Worm (Caenorhabditis elegans) whole organism, midembryonic: Measurements from ENCODE around the gene C07G1.7.

Experiments
- T22C8.4 ChIP-seq: fragments of 200-800 bp; sonication (Bioruptor generic); IDR thresholded peaks from 2 replicates; pipeline ENCODE4 v1.3.6; 2022; ENCODE audit warnings: missing genetic modification characterization, missing compliant biosample characterization
- cog-1 ChIP-seq: sonication (generic microtip); optimal IDR thresholded peaks from 2 replicates; lab custom pipeline; 2016; ENCODE audit warnings: missing genetic modification characterization, missing compliant biosample characterization
- flt-1 ChIP-seq: fragments of 200-800 bp; sonication (Bioruptor generic); IDR thresholded peaks from 2 replicates; pipeline ENCODE4 v1.3.6; 2022; ENCODE audit warnings: missing genetic modification characterization, missing compliant biosample characterization
- klf-2 ChIP-seq: fragments of 200-800 bp; sonication (Bioruptor generic); conservative IDR thresholded peaks from 2 replicates; pipeline ENCODE4 v1.3.6; 2022; ENCODE audit warnings: missing genetic modification reagents, missing genetic modification characterization, missing compliant biosample characterization
- med-1 ChIP-seq: sonication (generic microtip); optimal IDR thresholded peaks from 2 replicates; lab custom pipeline; 2017; ENCODE audit warnings: missing genetic modification characterization, mild to moderate bottlenecking, missing compliant biosample characterization, antibody characterized with exemption, missing genetic modification reagents; ENCODE audit not compliant: insufficient read depth
- ref-1 ChIP-seq: fragments of 200-800 bp; sonication (Bioruptor generic); conservative IDR thresholded peaks from 2 replicates; pipeline ENCODE4 v1.3.6; 2022; ENCODE audit warnings: missing genetic modification reagents, missing genetic modification characterization, missing compliant biosample characterization
- tab-1 ChIP-seq: fragments of 200-800 bp; sonication (Bioruptor generic); IDR thresholded peaks from 2 replicates; pipeline ENCODE4 v1.3.6; 2022; ENCODE audit warnings: missing genetic modification characterization, missing compliant biosample characterization
- ztf-23 ChIP-seq: fragments of 200-800 bp; sonication (Bioruptor generic); IDR thresholded peaks from 2 replicates; pipeline ENCODE4 v1.3.6; 2022; ENCODE audit warnings: missing genetic modification reagents, missing genetic modification characterization, missing compliant biosample characterization
- ztf-29 ChIP-seq: fragments of 200-800 bp; sonication (Bioruptor generic); IDR thresholded peaks from 2 replicates; pipeline ENCODE4 v1.3.6; 2022; ENCODE audit warnings: missing genetic modification reagents, missing genetic modification characterization, missing compliant biosample characterization

Gene C07G1.7

ce11 chrIV:8211747-8212146, at the start of gene C07G1.7:
Gene C07G1.7 (minus strand): TSS chrIV:8211847.
- TF ChIP-seq T22C8.4 (GFP tag; lab: Robert Waterston, UW) (no peak), ref-1 (no peak)

ce11 chrIV:8260848-8261638, 49.4 kb upstream of the C07G1.7 start, which contains the start of gene vit-6:
Gene vit-6 (plus strand): TSS chrIV:8261157.
- TF ChIP-seq flt-1 (GFP tag; lab: Robert Waterston, UW) (no peak), T22C8.4 (GFP tag; lab: Robert Waterston, UW) (no peak), cog-1 (tag; lab: Kevin White, UChicago) (no peak), tab-1 (GFP tag; lab: Robert Waterston, UW) (no peak), ztf-29 (no peak), ref-1 (no peak), klf-2 (GFP tag; lab: Robert Waterston, UW) (no peak), med-1 (no peak), ztf-23 (GFP tag; lab: Robert Waterston, UW) (no peak)

- TF ChIP-seq ztf-23 (GFP tag; lab: Robert Waterston, UW) (no peak), cog-1 (tag; lab: Kevin White, UChicago) (no peak), flt-1 (GFP tag; lab: Robert Waterston, UW) (no peak), ztf-29 (no peak), med-1 (no peak), T22C8.4 (GFP tag; lab: Robert Waterston, UW) (no peak), klf-2 (GFP tag; lab: Robert Waterston, UW) (no peak), ref-1 (no peak), tab-1 (GFP tag; lab: Robert Waterston, UW) (no peak)
Measured at ce11 chrIV:8259904-8260303, 48.3 kb upstream of the C07G1.7 start, which contains the start of gene K07H8.7. Gene K07H8.7 (minus strand): TSS chrIV:8260004.

ce11 chrIV:8255221-8255620, 43.6 kb upstream of the C07G1.7 start:
- TF ChIP-seq ref-1 (no peak), ztf-29 (no peak), ztf-23 (GFP tag; lab: Robert Waterston, UW) (no peak), flt-1 (GFP tag; lab: Robert Waterston, UW) (no peak), klf-2 (GFP tag; lab: Robert Waterston, UW) (no peak), med-1 (no peak), tab-1 (GFP tag; lab: Robert Waterston, UW) (no peak), cog-1 (tag; lab: Kevin White, UChicago) (no peak), T22C8.4 (GFP tag; lab: Robert Waterston, UW) (no peak)

- TF ChIP-seq ztf-23 (GFP tag; lab: Robert Waterston, UW) = no peak
- no peak for TF ChIP-seq ztf-29
- TF ChIP-seq cog-1 (tag; lab: Kevin White, UChicago) = no peak
Measured at ce11 chrIV:8254193-8254592, 42.5 kb upstream of the C07G1.7 start.

ce11 chrIV:8252856-8253255, 41.2 kb upstream of the C07G1.7 start:
- TF ChIP-seq cog-1 (tag; lab: Kevin White, UChicago) (peak; percentile 96), klf-2 (GFP tag; lab: Robert Waterston, UW) (peak; percentile 90), ztf-29 (peak; percentile 94), ref-1 (peak; percentile 96), ztf-23 (GFP tag; lab: Robert Waterston, UW) (peak; percentile 95), flt-1 (GFP tag; lab: Robert Waterston, UW) (peak; percentile 98), T22C8.4 (GFP tag; lab: Robert Waterston, UW) (peak; percentile 96), med-1 (peak; percentile 76), tab-1 (GFP tag; lab: Robert Waterston, UW) (peak; percentile 98)

ce11 chrIV:8251346-8251745, 39.7 kb upstream of the C07G1.7 start:
- no peak for TF ChIP-seq cog-1 (tag; lab: Kevin White, UChicago)
- TF ChIP-seq ztf-23 (GFP tag; lab: Robert Waterston, UW) = no peak
- TF ChIP-seq tab-1 (GFP tag; lab: Robert Waterston, UW) = no peak
- no peak for TF ChIP-seq ref-1

ce11 chrIV:8247341-8247740, 35.7 kb upstream of the C07G1.7 start:
- TF ChIP-seq tab-1 (GFP tag; lab: Robert Waterston, UW) (no peak), ref-1 (no peak), flt-1 (GFP tag; lab: Robert Waterston, UW) (no peak), ztf-23 (GFP tag; lab: Robert Waterston, UW) (no peak), T22C8.4 (GFP tag; lab: Robert Waterston, UW) (no peak), med-1 (no peak), ztf-29 (no peak), klf-2 (GFP tag; lab: Robert Waterston, UW) (no peak), cog-1 (tag; lab: Kevin White, UChicago) (no peak)

ce11 chrIV:8244112-8244511, 32.5 kb upstream of the C07G1.7 start, which contains the start of gene T09A12.1:
Gene T09A12.1 (plus strand): TSS chrIV:8244412.
- TF ChIP-seq ztf-29 (no peak), cog-1 (tag; lab: Kevin White, UChicago) (no peak), tab-1 (GFP tag; lab: Robert Waterston, UW) (no peak), ref-1 (no peak), klf-2 (GFP tag; lab: Robert Waterston, UW) (no peak), ztf-23 (GFP tag; lab: Robert Waterston, UW) (no peak), T22C8.4 (GFP tag; lab: Robert Waterston, UW) (no peak), med-1 (no peak), flt-1 (GFP tag; lab: Robert Waterston, UW) (no peak)

ce11 chrIV:8243599-8243998, 32.0 kb upstream of the C07G1.7 start, which contains the start of gene T09A12.8:
Gene T09A12.8 (minus strand): TSS chrIV:8243699.
- TF ChIP-seq cog-1 (tag; lab: Kevin White, UChicago) = no peak
- no peak for TF ChIP-seq ztf-23 (GFP tag; lab: Robert Waterston, UW)
- TF ChIP-seq tab-1 (GFP tag; lab: Robert Waterston, UW) = no peak
- no peak for TF ChIP-seq flt-1 (GFP tag; lab: Robert Waterston, UW)
- no peak for TF ChIP-seq ztf-29
- TF ChIP-seq T22C8.4 (GFP tag; lab: Robert Waterston, UW) = no peak
- no peak for TF ChIP-seq klf-2 (GFP tag; lab: Robert Waterston, UW)
- no peak for TF ChIP-seq med-1
- no peak for TF ChIP-seq ref-1
